Fruit fly (Drosophila melanogaster): ENCODE results near the gene Adhr.

The Adhr gene

dm6 chr2L:14588615-14589247 lies 26.6 kb upstream of the Adhr start:
- TF ChIP-seq Hr96 (GFP tag; optimal IDR thresholded peaks at IDR 0.05) (no peak), Mnt (GFP tag; optimal IDR thresholded peaks at IDR 0.05) (no peak), cnc (optimal IDR thresholded peaks at IDR 0.05) (no peak), pad (GFP tag; optimal IDR thresholded peaks at IDR 0.05) (no peak), ovo (GFP tag; optimal IDR thresholded peaks at IDR 0.05) (no peak), CG14711 (tag; optimal IDR thresholded peaks at IDR 0.05) (no peak), toe (GFP tag; optimal IDR thresholded peaks at IDR 0.05) (no peak), CG12768 (GFP tag; optimal IDR thresholded peaks at IDR 0.05) (no peak), bab1 (GFP tag; optimal IDR thresholded peaks at IDR 0.05) (no peak), Crg-1 (GFP tag; optimal IDR thresholded peaks at IDR 0.05) (no peak), CG33017 (tag; optimal IDR thresholded peaks at IDR 0.05) (no peak), cic (GFP tag; optimal IDR thresholded peaks at IDR 0.05) (no peak), tj (GFP tag; optimal IDR thresholded peaks at IDR 0.05) (no peak)

DNA sequence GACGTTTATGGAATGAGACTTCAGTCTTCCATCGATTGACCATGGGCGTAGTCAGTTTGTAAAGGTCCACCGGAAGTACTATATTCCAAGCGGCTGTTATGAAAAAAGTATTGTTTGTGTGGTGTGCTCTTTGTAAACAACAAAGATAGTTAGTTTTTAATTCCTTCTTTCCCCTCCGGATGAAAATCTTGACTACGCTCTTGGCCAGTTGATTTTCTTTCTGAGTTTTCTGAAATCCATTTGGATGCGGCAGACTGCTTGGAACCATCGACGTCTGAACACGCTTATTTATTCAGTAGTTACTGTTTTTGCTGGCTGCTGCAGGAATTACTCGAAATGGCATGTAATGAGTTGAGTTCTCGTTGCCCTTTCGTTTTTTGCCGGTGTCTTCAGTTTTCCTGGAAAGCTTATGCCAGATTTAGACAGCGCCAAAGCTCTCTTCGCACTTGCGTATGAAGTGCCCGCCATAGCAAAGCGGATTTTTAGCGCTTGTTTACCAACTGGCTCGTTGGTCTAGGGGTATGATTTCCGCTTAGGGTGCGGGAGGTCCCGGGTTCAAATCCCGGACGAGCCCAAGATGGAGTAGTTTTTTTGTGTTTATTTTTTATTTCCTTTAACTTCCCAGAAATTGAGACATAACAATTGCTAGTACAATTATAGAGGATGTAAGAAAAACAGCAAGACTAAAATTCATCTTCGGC lies 16.8 kb upstream of the Adhr start:
- TF ChIP-seq CG7101 (tag; optimal IDR thresholded peaks at IDR 0.05) (no peak), CG1620 (GFP tag; optimal IDR thresholded peaks at IDR 0.05) (no peak), Mnt (GFP tag; optimal IDR thresholded peaks at IDR 0.05) (no peak), cnc (optimal IDR thresholded peaks at IDR 0.05) (no peak), CG7045 (GFP tag; optimal IDR thresholded peaks at IDR 0.05) (no peak), bab1 (GFP tag; optimal IDR thresholded peaks at IDR 0.05) (no peak), CG11617 (GFP tag; optimal IDR thresholded peaks at IDR 0.05) (no peak), tj (GFP tag; optimal IDR thresholded peaks at IDR 0.05) (no peak), CG14711 (tag; optimal IDR thresholded peaks at IDR 0.05) (no peak), CG5204 (GFP tag; optimal IDR thresholded peaks at IDR 0.05) (no peak), pad (GFP tag; optimal IDR thresholded peaks at IDR 0.05) (no peak), Clk (GFP tag; optimal IDR thresholded peaks at IDR 0.05) (no peak), cic (GFP tag; optimal IDR thresholded peaks at IDR 0.05) (no peak)

DNA sequence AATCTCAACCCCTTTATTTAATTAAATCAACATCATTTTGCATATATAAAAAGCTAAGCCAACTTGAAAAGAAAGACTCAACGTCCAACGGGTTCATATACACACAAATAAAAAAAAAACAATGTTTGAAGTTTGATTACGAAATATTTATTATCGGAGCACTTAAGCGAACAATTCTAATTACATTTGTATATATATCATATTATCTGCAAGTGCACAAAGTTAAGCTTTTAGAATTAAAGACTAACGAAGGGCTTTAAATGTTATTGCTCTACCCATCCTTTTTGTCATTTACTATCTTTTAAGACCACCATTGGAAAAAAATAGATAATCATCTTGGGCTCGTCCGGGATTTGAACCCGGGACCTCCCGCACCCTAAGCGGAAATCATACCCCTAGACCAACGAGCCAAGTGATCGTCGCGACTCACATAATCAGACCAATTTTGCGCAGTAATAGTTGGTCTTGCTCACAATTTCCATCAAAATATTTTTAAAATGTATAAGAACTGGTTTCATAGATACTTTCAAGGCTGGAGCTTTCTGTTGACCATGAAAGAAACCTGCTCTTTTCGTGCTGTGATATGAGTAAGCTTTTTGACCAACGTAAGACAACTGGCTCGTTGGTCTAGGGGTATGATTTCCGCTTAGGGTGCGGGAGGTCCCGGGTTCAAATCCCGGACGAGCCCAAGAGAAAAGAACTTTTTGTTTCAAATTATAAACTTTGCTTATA lies 16.1 kb upstream of the Adhr start:
- no peak for TF ChIP-seq CG12768 (GFP tag; optimal IDR thresholded peaks at IDR 0.05)
- peak; percentile 22 for TF ChIP-seq bab1 (GFP tag; optimal IDR thresholded peaks at IDR 0.05)
- peak; percentile 32 for TF ChIP-seq Crg-1 (GFP tag; optimal IDR thresholded peaks at IDR 0.05)
- no peak for TF ChIP-seq cnc (optimal IDR thresholded peaks at IDR 0.05)
- TF ChIP-seq kay (GFP tag; ENCODE audit: borderline replicate concordance) = peak; percentile 85
- TF ChIP-seq Mnt (GFP tag; optimal IDR thresholded peaks at IDR 0.05) = no peak
- no peak for TF ChIP-seq ovo (GFP tag; optimal IDR thresholded peaks at IDR 0.05)

DNA sequence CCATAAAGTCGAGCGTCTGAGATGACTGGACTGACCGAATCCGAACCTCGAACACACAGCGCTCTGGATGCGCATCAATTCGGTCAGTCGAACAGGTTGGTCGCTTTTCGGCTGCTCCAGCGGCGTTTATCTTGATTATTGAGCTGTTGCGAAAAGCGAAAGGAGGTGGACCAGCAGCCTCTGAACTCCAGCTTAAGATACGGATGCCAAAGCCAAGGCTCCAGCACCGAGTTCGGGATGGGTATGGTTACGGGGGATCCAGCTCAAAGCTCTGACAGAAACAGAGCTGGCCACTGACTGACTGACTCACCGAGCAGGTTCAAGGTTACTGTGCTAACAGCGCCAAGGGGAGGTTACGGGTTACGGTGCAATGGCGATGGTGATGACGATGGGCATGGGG lies 9.2 kb upstream of the Adhr start:
- TF ChIP-seq cic (GFP tag; optimal IDR thresholded peaks at IDR 0.05) (no peak), Mnt (GFP tag; optimal IDR thresholded peaks at IDR 0.05) (no peak), ovo (GFP tag; optimal IDR thresholded peaks at IDR 0.05) (no peak), Clk (GFP tag; optimal IDR thresholded peaks at IDR 0.05) (no peak), CG12768 (GFP tag; optimal IDR thresholded peaks at IDR 0.05) (no peak)

dm6 chr2L:14611358-14612037 lies 3.9 kb upstream of the Adhr start:
- TF ChIP-seq kay (GFP tag; ENCODE audit: borderline replicate concordance) (peak; percentile 55), tj (GFP tag; optimal IDR thresholded peaks at IDR 0.05) (no peak)

DNA sequence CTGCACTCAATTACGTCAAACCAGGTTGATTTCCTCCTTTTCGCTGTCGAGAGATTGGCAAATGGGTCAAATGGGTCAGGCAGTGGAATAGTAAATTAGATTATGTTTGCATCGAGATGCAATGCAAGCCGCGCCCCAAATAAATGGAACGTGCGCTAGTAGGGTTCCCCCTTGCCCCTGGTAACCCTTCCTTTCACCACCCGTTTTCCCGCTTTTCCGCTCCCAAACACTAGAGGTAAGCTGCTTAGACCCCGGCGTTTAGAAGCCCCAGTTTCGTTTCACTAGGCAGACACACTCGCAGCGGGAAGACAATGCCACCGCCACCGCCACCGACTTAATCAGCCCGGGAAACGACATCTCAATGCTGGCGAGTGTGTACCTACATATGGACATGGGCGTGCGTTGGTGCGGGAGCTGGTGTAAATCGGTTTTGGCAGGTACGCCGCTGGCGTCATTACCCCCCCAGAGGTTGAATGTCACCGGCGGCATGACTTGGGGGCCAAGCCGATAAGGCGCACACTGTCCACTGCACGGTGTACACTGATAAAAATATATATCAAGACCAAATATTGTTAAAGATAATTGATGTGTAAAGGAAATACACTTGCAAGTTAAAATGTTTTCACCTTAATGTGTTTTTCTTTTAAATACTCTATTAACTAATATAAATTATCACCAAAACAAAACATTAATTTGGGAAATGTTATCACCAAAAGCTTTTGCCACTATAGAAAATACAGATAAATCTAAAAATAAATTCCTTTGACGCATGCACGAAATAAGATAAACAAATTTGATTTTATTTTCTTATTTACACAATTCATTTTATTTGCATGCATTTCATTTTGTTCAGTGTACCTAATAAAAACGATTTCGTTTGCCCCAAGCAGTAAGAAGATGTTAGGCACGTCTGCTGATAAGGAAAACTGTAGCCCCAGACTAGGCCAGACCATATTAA lies 2.1 kb upstream of the Adhr start:
- TF ChIP-seq toe (GFP tag; optimal IDR thresholded peaks at IDR 0.05) (no peak), CG7101 (tag; optimal IDR thresholded peaks at IDR 0.05) (peak; percentile 86), ovo (GFP tag; optimal IDR thresholded peaks at IDR 0.05) (peak; percentile 10), CG14711 (tag; optimal IDR thresholded peaks at IDR 0.05) (peak; percentile 70), CG7045 (GFP tag; optimal IDR thresholded peaks at IDR 0.05) (peak; percentile 67), pad (GFP tag; optimal IDR thresholded peaks at IDR 0.05) (peak; percentile 58), CG33017 (tag; optimal IDR thresholded peaks at IDR 0.05) (peak; percentile 68), CG5204 (GFP tag; optimal IDR thresholded peaks at IDR 0.05) (peak; percentile 71), kay (GFP tag; ENCODE audit: borderline replicate concordance) (no peak), tj (GFP tag; optimal IDR thresholded peaks at IDR 0.05) (peak; percentile 58), bab1 (GFP tag; optimal IDR thresholded peaks at IDR 0.05) (no peak), CG11617 (GFP tag; optimal IDR thresholded peaks at IDR 0.05) (peak; percentile 89), cic (GFP tag; optimal IDR thresholded peaks at IDR 0.05) (peak; percentile 6), CG12768 (GFP tag; optimal IDR thresholded peaks at IDR 0.05) (peak; percentile 68), Crg-1 (GFP tag; optimal IDR thresholded peaks at IDR 0.05) (peak; percentile 24), CG1620 (GFP tag; optimal IDR thresholded peaks at IDR 0.05) (peak; percentile 49), Clk (GFP tag; optimal IDR thresholded peaks at IDR 0.05) (peak; percentile 48), Mnt (GFP tag; optimal IDR thresholded peaks at IDR 0.05) (no peak), Hr96 (GFP tag; optimal IDR thresholded peaks at IDR 0.05) (no peak), cnc (optimal IDR thresholded peaks at IDR 0.05) (no peak)
